Worm (Caenorhabditis elegans): ENCODE results near the gene srx-4.

Gene srx-4

ce11 chrV:722889-723288 is 30.3 kb upstream of the srx-4 start:
- TF ChIP-seq pax-1 (tag; optimal IDR thresholded peaks at IDR 0.05), result no peak
- no peak for TF ChIP-seq che-1 (tag; optimal IDR thresholded peaks at IDR 0.05)
- TF ChIP-seq ztf-16 (tag; optimal IDR thresholded peaks at IDR 0.05), result no peak
- TF ChIP-seq pqm-1 (tag; optimal IDR thresholded peaks at IDR 0.05), result no peak
- TF ChIP-seq pha-4 (tag; optimal IDR thresholded peaks at IDR 0.05), result no peak
- no peak for TF ChIP-seq ceh-18 (tag; optimal IDR thresholded peaks at IDR 0.05)
- no peak for TF ChIP-seq unc-42 (tag; optimal IDR thresholded peaks at IDR 0.05)
- no peak for TF ChIP-seq C08G9.2 (tag; optimal IDR thresholded peaks at IDR 0.05)
- no peak for TF ChIP-seq tbx-7 (tag; optimal IDR thresholded peaks at IDR 0.05)
- TF ChIP-seq elt-2 (tag; optimal IDR thresholded peaks at IDR 0.05), result no peak
- no peak for TF ChIP-seq lim-6 (tag; optimal IDR thresholded peaks at IDR 0.05)
- no peak for TF ChIP-seq sox-4 (tag; optimal IDR thresholded peaks at IDR 0.05)
- TF ChIP-seq ceh-31 (tag; optimal IDR thresholded peaks at IDR 0.05), result no peak
- no peak for TF ChIP-seq syd-9 (tag; optimal IDR thresholded peaks at IDR 0.05)
- TF ChIP-seq pha-2 (tag; optimal IDR thresholded peaks at IDR 0.05), result no peak
- no peak for TF ChIP-seq gmeb-2 (tag; optimal IDR thresholded peaks at IDR 0.05)
- TF ChIP-seq ama-1 (optimal IDR thresholded peaks at IDR 0.05), result no peak

- no peak for TF ChIP-seq ceh-48 (tag; optimal IDR thresholded peaks at IDR 0.05)
- no peak for TF ChIP-seq unc-42 (tag; optimal IDR thresholded peaks at IDR 0.05)
- no peak for TF ChIP-seq ceh-9 (tag; optimal IDR thresholded peaks at IDR 0.05)
- no peak for TF ChIP-seq npax-4 (tag; optimal IDR thresholded peaks at IDR 0.05)
- TF ChIP-seq T23F11.4 (GFP tag; optimal IDR thresholded peaks at IDR 0.05), result no peak
- no peak for TF ChIP-seq C08G9.2 (tag; optimal IDR thresholded peaks at IDR 0.05)
- no peak for TF ChIP-seq pat-9 (tag; optimal IDR thresholded peaks at IDR 0.05)
- no peak for TF ChIP-seq nfya-1 (tag; optimal IDR thresholded peaks at IDR 0.05)
- TF ChIP-seq dve-1 (tag; optimal IDR thresholded peaks at IDR 0.05), result no peak
- no peak for TF ChIP-seq ceh-45 (GFP tag; IDR thresholded peaks at IDR 0.05)
- TF ChIP-seq rnt-1 (tag; optimal IDR thresholded peaks at IDR 0.05), result no peak
- TF ChIP-seq unc-55 (GFP tag; optimal IDR thresholded peaks at IDR 0.05), result no peak
- no peak for TF ChIP-seq madf-2 (tag; optimal IDR thresholded peaks at IDR 0.05)
These were observed 27.2 kb upstream of the srx-4 start, which contains the start of gene srbc-40 for ce11 chrV:719731-720130. TSS of gene srbc-40 (minus strand) at chrV:719831.

- TF ChIP-seq hlh-15 (tag; optimal IDR thresholded peaks at IDR 0.05) (no peak), K02D7.2 (tag; optimal IDR thresholded peaks at IDR 0.05) (no peak), Y22D7AL.16 (tag; optimal IDR thresholded peaks at IDR 0.05) (no peak), pat-9 (tag; optimal IDR thresholded peaks at IDR 0.05) (no peak), odd-2 (tag; optimal IDR thresholded peaks at IDR 0.05) (no peak)
These were observed 20.3 kb upstream of the srx-4 start, which contains the start of gene cyp-33C11 for ce11 chrV:712882-713281. TSS of gene cyp-33C11 (minus strand) at chrV:712982.

DNA sequence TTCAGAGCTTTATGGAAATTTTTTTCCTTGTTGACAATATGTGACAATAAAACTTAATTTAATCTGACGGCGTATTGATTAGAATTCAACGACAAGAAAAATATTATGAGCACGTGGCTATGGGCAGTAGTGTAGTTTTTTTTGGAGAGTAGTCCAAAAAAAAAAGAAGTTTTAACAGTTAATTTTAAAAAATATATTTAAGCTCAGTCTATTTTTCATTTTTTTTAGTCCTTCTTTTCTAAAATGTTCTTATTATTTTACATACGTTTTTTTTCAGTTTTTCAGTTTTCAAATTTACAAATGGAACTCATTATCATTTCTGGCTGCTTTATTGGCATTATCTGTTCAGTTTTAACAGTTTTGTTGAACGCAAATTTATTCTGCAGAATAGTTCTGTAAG is 16.2 kb upstream of the srx-4 start, which contains the start of gene srbc-39:
Gene srbc-39 (plus strand): TSS at position 301 of the 400 bp plus-strand sequence.
- no peak for TF ChIP-seq elt-4 (tag; optimal IDR thresholded peaks at IDR 0.05)
- no peak for TF ChIP-seq pax-1 (tag; optimal IDR thresholded peaks at IDR 0.05)
- no peak for TF ChIP-seq Y22D7AL.16 (tag; optimal IDR thresholded peaks at IDR 0.05)
- TF ChIP-seq syd-9 (tag; optimal IDR thresholded peaks at IDR 0.05), result no peak
- no peak for TF ChIP-seq ceh-24 (tag; optimal IDR thresholded peaks at IDR 0.05)
- TF ChIP-seq eyg-1 (tag; optimal IDR thresholded peaks at IDR 0.05), result no peak
- TF ChIP-seq fkh-10 (GFP tag; optimal IDR thresholded peaks at IDR 0.05), result no peak
- no peak for TF ChIP-seq unc-42 (tag; optimal IDR thresholded peaks at IDR 0.05)
- no peak for TF ChIP-seq dmd-4 (tag; optimal IDR thresholded peaks at IDR 0.05; ENCODE audit: borderline replicate concordance)
- TF ChIP-seq tbx-7 (tag; optimal IDR thresholded peaks at IDR 0.05), result no peak
- TF ChIP-seq sox-2 (GFP tag; IDR thresholded peaks at IDR 0.05), result no peak
- TF ChIP-seq ceh-14 (tag; optimal IDR thresholded peaks at IDR 0.05), result no peak
- no peak for TF ChIP-seq ets-4 (tag; optimal IDR thresholded peaks at IDR 0.05)
- TF ChIP-seq ceh-34 (tag; optimal IDR thresholded peaks at IDR 0.05), result no peak
